Fruit fly (Drosophila melanogaster) whole organism, adult: ENCODE data around the gene snu.

Source experiments
- CG14711 ChIP-seq: fragments of 200-800 bp; sonication (Bioruptor generic); optimal IDR thresholded peaks from 2 replicates; lab custom pipeline; 2018; ENCODE audit warnings: missing biosample characterization, mild to moderate bottlenecking, missing genetic modification characterization, moderate library complexity
- CG7101 ChIP-seq: fragments of 200-800 bp; sonication (Bioruptor generic); optimal IDR thresholded peaks from 2 replicates; lab custom pipeline; 2018; ENCODE audit warnings: missing biosample characterization, mild to moderate bottlenecking, missing genetic modification characterization, moderate library complexity
- toe ChIP-seq: fragments of 200-800 bp; sonication (Bioruptor generic); optimal IDR thresholded peaks from 2 replicates; lab custom pipeline; 2016; ENCODE audit warnings: missing biosample characterization, missing genetic modification characterization

dm6 chr3R:28636111-28636510 lies 38.7 kb upstream of the snu start, which contains the start of gene CG9988:
- TF ChIP-seq CG14711: no peak
- no peak for TF ChIP-seq CG7101 (tag; lab: Kevin White, UChicago)
- TF ChIP-seq toe: no peak
